Fruit fly (Drosophila melanogaster): ENCODE data around the gene spir.

The spir gene

DNA sequence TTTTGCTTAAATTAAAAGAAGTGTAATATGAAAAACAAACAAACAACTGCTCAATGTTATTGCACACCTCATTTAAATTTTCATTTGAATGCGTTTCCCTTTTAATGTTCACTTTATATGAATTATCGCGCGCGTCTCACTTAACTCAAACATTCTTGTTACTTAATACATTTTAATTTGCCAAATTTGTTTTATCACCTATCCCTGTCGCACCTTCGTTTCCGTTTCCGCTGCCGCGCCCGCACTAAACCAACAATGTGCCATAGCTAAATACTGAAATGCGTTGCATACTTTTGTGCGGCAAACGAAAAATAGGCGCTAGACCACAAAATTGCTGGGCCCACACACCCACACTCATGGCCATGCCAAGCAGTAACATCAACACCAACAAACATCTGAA lies 23.8 kb upstream of the spir start (continued):
- TF ChIP-seq kni (GFP tag; optimal IDR thresholded peaks at IDR 0.05) (peak; percentile 7), NC2β (GFP tag; optimal IDR thresholded peaks at IDR 0.05) (peak; percentile 53), CG2889 (GFP tag; IDR thresholded peaks at IDR 0.05) (no peak), CG13775 (GFP tag; optimal IDR thresholded peaks at IDR 0.05) (peak; percentile 72)

dm6 chr2L:20290665-20291064 lies 20.4 kb upstream of the spir start:
- no peak for TF ChIP-seq Fer1 (GFP tag; optimal IDR thresholded peaks at IDR 0.05)
- TF ChIP-seq ATbp (GFP tag; optimal IDR thresholded peaks at IDR 0.05): no peak
- no peak for TF ChIP-seq dimm (GFP tag; IDR thresholded peaks at IDR 0.05)
- TF ChIP-seq CG8478 (optimal IDR thresholded peaks at IDR 0.05): peak; percentile 58
- TF ChIP-seq CG17612 (GFP tag; IDR thresholded peaks at IDR 0.05): peak; percentile 55; the same call in 1 of the 2 replicates
- TF ChIP-seq disco-r (GFP tag; optimal IDR thresholded peaks at IDR 0.05): no peak
- no peak for TF ChIP-seq CG8290 (GFP tag; optimal IDR thresholded peaks at IDR 0.05)
- TF ChIP-seq CG8290 (tag; optimal IDR thresholded peaks at IDR 0.05): peak; percentile 30 to 50
- no peak for TF ChIP-seq CG12104 (GFP tag; optimal IDR thresholded peaks at IDR 0.05)
- peak; percentile 3 for TF ChIP-seq CG8388 (GFP tag; optimal IDR thresholded peaks at IDR 0.05)
- no peak for TF ChIP-seq CG10267 (tag; optimal IDR thresholded peaks at IDR 0.05)
- TF ChIP-seq Pdp1 (GFP tag; optimal IDR thresholded peaks at IDR 0.05): no peak
- TF ChIP-seq Dad (GFP tag; optimal IDR thresholded peaks at IDR 0.05): no peak
- TF ChIP-seq ssp (GFP tag; IDR thresholded peaks at IDR 0.05): no peak
- TF ChIP-seq peb (GFP tag; IDR thresholded peaks at IDR 0.05): no peak

DNA sequence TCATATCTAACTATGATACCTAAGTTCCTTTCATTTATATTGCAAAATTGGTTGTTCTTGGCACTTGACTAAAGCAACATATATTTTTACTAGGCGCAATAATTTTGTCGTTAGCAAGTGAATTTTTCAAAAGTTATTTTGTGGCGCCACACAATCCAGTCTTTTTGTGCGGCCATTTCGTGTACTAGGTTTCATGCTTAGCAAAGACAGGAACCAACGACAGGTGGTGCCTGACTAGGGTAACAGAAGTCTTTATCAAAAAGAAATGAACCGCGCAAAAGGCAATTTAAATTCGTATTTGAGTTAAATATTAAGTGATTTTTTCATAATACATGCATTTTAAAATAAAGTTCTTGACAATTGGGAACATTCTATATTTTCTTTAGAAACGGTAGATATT lies 17.1 kb upstream of the spir start:
- TF ChIP-seq CG11456 (GFP tag; IDR thresholded peaks at IDR 0.05) (peak; percentile 60; the same call in 1 of the 3 replicates), CG34376 (GFP tag; optimal IDR thresholded peaks at IDR 0.05) (no peak), nmo (GFP tag; optimal IDR thresholded peaks at IDR 0.05) (peak; percentile 15), CG11093 (GFP tag; IDR thresholded peaks at IDR 0.05) (no peak), otp (GFP tag; IDR thresholded peaks at IDR 0.05) (0 out of 3 replicates have a peak, but pooled peaks have one; percentile 31), CG10543 (GFP tag; optimal IDR thresholded peaks at IDR 0.05) (no peak), gsb (GFP tag; IDR thresholded peaks at IDR 0.05) (no peak), abd-A (tag; optimal IDR thresholded peaks at IDR 0.05) (no peak), repo (GFP tag; optimal IDR thresholded peaks at IDR 0.05) (no peak), rib (GFP tag; IDR thresholded peaks at IDR 0.05) (no peak), Lhr (GFP tag; optimal IDR thresholded peaks at IDR 0.05) (peak; percentile 67), pzg (GFP tag; optimal IDR thresholded peaks at IDR 0.05) (peak; percentile 31), CG42726 (GFP tag; IDR thresholded peaks at IDR 0.05; ENCODE audit: partially characterized antibody) (peak; percentile 70; the same call in 1 of the 2 replicates), onecut (GFP tag; IDR thresholded peaks at IDR 0.05) (no peak), Poxn (GFP tag; IDR thresholded peaks at IDR 0.05) (no peak), twi (tag; optimal IDR thresholded peaks at IDR 0.05) (no peak), Sry-δ (GFP tag; optimal IDR thresholded peaks at IDR 0.05) (peak; percentile 9), row (GFP tag; IDR thresholded peaks at IDR 0.05) (no peak), pita (GFP tag; optimal IDR thresholded peaks at IDR 0.05) (peak; percentile 70), CG15514 (GFP tag; optimal IDR thresholded peaks at IDR 0.05) (peak; percentile 47), exex (tag; optimal IDR thresholded peaks at IDR 0.05) (no peak), zfh1 (GFP tag; IDR thresholded peaks at IDR 0.05) (peak; percentile 29; the same call in 1 of the 3 replicates), Xbp1 (GFP tag; optimal IDR thresholded peaks at IDR 0.05) (peak; percentile 10), CG2199 (GFP tag; IDR thresholded peaks at IDR 0.05) (peak; percentile 96), CG6854 (GFP tag; optimal IDR thresholded peaks at IDR 0.05) (no peak), CG14965 (GFP tag; optimal IDR thresholded peaks at IDR 0.05; ENCODE audit: borderline replicate concordance) (no peak), stwl (tag; optimal IDR thresholded peaks at IDR 0.05) (peak; percentile 75), CG8290 (GFP tag; optimal IDR thresholded peaks at IDR 0.05) (no peak), CG8290 (tag; optimal IDR thresholded peaks at IDR 0.05) (peak in 1 of 2 experiments; percentile 61), CG11723 (GFP tag; optimal IDR thresholded peaks at IDR 0.05) (no peak), CG13287 (GFP tag; IDR thresholded peaks at IDR 0.05; ENCODE audit: partially characterized antibody) (peak; percentile 10; the same call in 1 of the 2 replicates), CG17328 (GFP tag; IDR thresholded peaks at IDR 0.05) (no peak)

Data from whole organism, embryonic.